Fruit fly (Drosophila melanogaster): ENCODE results near the gene CG42353.
A peak's percentile ranks its signal among the peaks of the same experiment; 100 is the strongest.

Gene CG42353

DNA sequence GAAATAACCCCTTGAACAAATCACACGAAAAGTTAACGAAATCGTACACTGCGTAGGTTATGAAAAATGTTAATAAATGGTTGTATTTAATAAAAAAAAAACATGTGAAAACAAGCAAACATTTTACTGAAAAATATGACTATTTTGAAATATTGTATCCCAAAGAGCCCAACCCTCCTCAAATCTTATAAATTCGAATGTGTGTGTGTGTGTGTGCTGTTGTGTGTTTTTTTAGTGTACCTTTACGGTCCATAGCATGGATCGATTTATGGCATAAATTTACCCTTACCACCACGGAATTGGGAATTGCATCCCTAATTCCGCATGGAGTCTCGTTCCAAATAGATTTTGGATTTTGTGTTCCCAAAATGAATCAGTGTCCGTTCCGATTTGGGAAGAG is 1.3 kb downstream of the CG42353 start (continued):
- peak; percentile 52 for TF ChIP-seq mam (GFP tag; optimal IDR thresholded peaks at IDR 0.05)
- peak; percentile 41 for TF ChIP-seq Blimp-1 (GFP tag; optimal IDR thresholded peaks at IDR 0.05)
- no peak for TF ChIP-seq maf-S (GFP tag; optimal IDR thresholded peaks at IDR 0.05)
- TF ChIP-seq Dbx (GFP tag; IDR thresholded peaks at IDR 0.05) = peak; percentile 37; the same call in 1 of the 3 replicates
- TF ChIP-seq CG4820 (GFP tag; optimal IDR thresholded peaks at IDR 0.05) = peak; percentile 31
- no peak for TF ChIP-seq nerfin-2 (GFP tag; IDR thresholded peaks at IDR 0.05; ENCODE audit: partially characterized antibody)
- no peak for TF ChIP-seq Dek (tag; optimal IDR thresholded peaks at IDR 0.05)
- TF ChIP-seq otp (GFP tag; IDR thresholded peaks at IDR 0.05) = peak; percentile 50; the same call in 1 of the 3 replicates
- 0 out of 2 replicates have a peak, but pooled peaks have one; percentile 24 for TF ChIP-seq CG6272 (GFP tag; IDR thresholded peaks at IDR 0.05)
- TF ChIP-seq CG7839 (tag; optimal IDR thresholded peaks at IDR 0.05) = peak; percentile 67
- TF ChIP-seq Pdp1 (GFP tag; optimal IDR thresholded peaks at IDR 0.05) = peak; percentile 24 to 46
- TF ChIP-seq CG10543 (GFP tag; optimal IDR thresholded peaks at IDR 0.05) = no peak
- TF ChIP-seq CG1647 (GFP tag; optimal IDR thresholded peaks at IDR 0.05) = peak; percentile 12
- TF ChIP-seq slou (GFP tag; optimal IDR thresholded peaks at IDR 0.05) = peak; percentile 37
- peak; percentile 34; the same call in 2 of the 3 replicates for TF ChIP-seq croc (GFP tag; conservative IDR thresholded peaks at IDR 0.05)
- peak; percentile 35 for TF ChIP-seq CG2120 (GFP tag; optimal IDR thresholded peaks at IDR 0.05)
- TF ChIP-seq CG2678 (tag; optimal IDR thresholded peaks at IDR 0.05) = peak; percentile 19
- TF ChIP-seq C15 (GFP tag; IDR thresholded peaks at IDR 0.05) = no peak
- peak; percentile 64 for TF ChIP-seq ara (GFP tag; IDR thresholded peaks at IDR 0.05)
- no peak for TF ChIP-seq ash1 (GFP tag; optimal IDR thresholded peaks at IDR 0.05)
- TF ChIP-seq CG4424 (GFP tag; optimal IDR thresholded peaks at IDR 0.05) = peak; percentile 22
- no peak for TF ChIP-seq Trl (optimal IDR thresholded peaks at IDR 0.05)
- TF ChIP-seq Trl (GFP tag; optimal IDR thresholded peaks at IDR 0.05) = peak; percentile 41
- peak; percentile 1 for TF ChIP-seq NC2β (GFP tag; optimal IDR thresholded peaks at IDR 0.05)
- TF ChIP-seq dysf (GFP tag; IDR thresholded peaks at IDR 0.05) = peak; percentile 56; the same call in 2 of the 3 replicates
- peak; percentile 65 for TF ChIP-seq lilli (GFP tag; optimal IDR thresholded peaks at IDR 0.05)
- TF ChIP-seq CG32532 (GFP tag; IDR thresholded peaks at IDR 0.05) = peak; percentile 59; the same call in 1 of the 2 replicates
- TF ChIP-seq Nf-YC (tag; optimal IDR thresholded peaks at IDR 0.05) = no peak
- peak; percentile 63 for TF ChIP-seq dmrt99B (tag; optimal IDR thresholded peaks at IDR 0.05)
- TF ChIP-seq CG8290 (GFP tag; optimal IDR thresholded peaks at IDR 0.05) = peak; percentile 14
- no peak for TF ChIP-seq CG8290 (tag; optimal IDR thresholded peaks at IDR 0.05)
- TF ChIP-seq Xrp1 (GFP tag; IDR thresholded peaks at IDR 0.05) = peak; percentile 78
- no peak for TF ChIP-seq luna (GFP tag; optimal IDR thresholded peaks at IDR 0.05)
- TF ChIP-seq ind (GFP tag; optimal IDR thresholded peaks at IDR 0.05) = peak; percentile 41
- peak; percentile 73 for TF ChIP-seq ci (GFP tag; IDR thresholded peaks at IDR 0.05)
- 0 out of 3 replicates have a peak, but pooled peaks have one; percentile 6 for TF ChIP-seq Optix (GFP tag; IDR thresholded peaks at IDR 0.05)
- peak; percentile 66; the same call in 1 of the 2 replicates for TF ChIP-seq sisA (GFP tag; IDR thresholded peaks at IDR 0.05)
- peak; percentile 47 for TF ChIP-seq bab2 (GFP tag; optimal IDR thresholded peaks at IDR 0.05)
- no peak for TF ChIP-seq CG5953 (GFP tag; IDR thresholded peaks at IDR 0.05)
- TF ChIP-seq H2.0 (GFP tag; IDR thresholded peaks at IDR 0.05) = 0 out of 2 replicates have a peak, but pooled peaks have one; percentile 18
- TF ChIP-seq Ada2b (GFP tag; IDR thresholded peaks at IDR 0.05) = peak; percentile 54; the same call in 1 of the 2 replicates
- TF ChIP-seq CG31441 (GFP tag; IDR thresholded peaks at IDR 0.05) = peak; percentile 58; the same call in 1 of the 2 replicates
- no peak for TF ChIP-seq CkIIα-i1 (GFP tag; IDR thresholded peaks at IDR 0.05)
- no peak for TF ChIP-seq salm (tag; optimal IDR thresholded peaks at IDR 0.05)
- TF ChIP-seq al (GFP tag; IDR thresholded peaks at IDR 0.05) = 0 out of 2 replicates have a peak, but pooled peaks have one; percentile 13
- peak; percentile 24 for TF ChIP-seq CG2875 (GFP tag; optimal IDR thresholded peaks at IDR 0.05)
- TF ChIP-seq lab (GFP tag; optimal IDR thresholded peaks at IDR 0.05) = peak; percentile 32
- no peak for TF ChIP-seq Dip3 (GFP tag; optimal IDR thresholded peaks at IDR 0.05)
- peak; percentile 30 for TF ChIP-seq HHEX (GFP tag; optimal IDR thresholded peaks at IDR 0.05)
- TF ChIP-seq Side (GFP tag; optimal IDR thresholded peaks at IDR 0.05) = peak; percentile 45
- no peak for TF ChIP-seq CG7963 (GFP tag; IDR thresholded peaks at IDR 0.05; ENCODE audit: partially characterized antibody)
- no peak for TF ChIP-seq da (GFP tag; optimal IDR thresholded peaks at IDR 0.05)
